Fruit fly (Drosophila melanogaster): ENCODE results near the gene comt.

- TF ChIP-seq CG8159 (tag; optimal IDR thresholded peaks at IDR 0.05) (peak; percentile 90), CG9948 (tag; optimal IDR thresholded peaks at IDR 0.05) (peak; percentile 81), CG14655 (GFP tag; optimal IDR thresholded peaks at IDR 0.05) (peak; percentile 83), D1 (tag; optimal IDR thresholded peaks at IDR 0.05) (peak; percentile 69), CG10348 (GFP tag; IDR thresholded peaks at IDR 0.05) (no peak), CG4496 (GFP tag; IDR thresholded peaks at IDR 0.05) (peak; percentile 84), gl (tag; optimal IDR thresholded peaks at IDR 0.05) (peak; percentile 77), EcR (GFP tag; optimal IDR thresholded peaks at IDR 0.05) (peak; percentile 80), Snoo (tag; optimal IDR thresholded peaks at IDR 0.05) (peak; percentile 61), rn (GFP tag; IDR thresholded peaks at IDR 0.05) (no peak)
Measured at dm6 chrX:13233811-13234737, 24.7 kb upstream of the comt start.
